Fruit fly (Drosophila melanogaster): Measurements from ENCODE around the gene CG18809.

CG18809 gene

dm6 chrX:19701611-19702010 lies 42.5 kb downstream of the CG18809 start, which contains the start of gene Tcs4 (continued):
- TF ChIP-seq tll (GFP tag; optimal IDR thresholded peaks at IDR 0.05) (no peak), Hand (GFP tag; optimal IDR thresholded peaks at IDR 0.05) (no peak), az2 (GFP tag; optimal IDR thresholded peaks at IDR 0.05) (no peak), prd (optimal IDR thresholded peaks at IDR 0.05) (no peak), prd (GFP tag; IDR thresholded peaks at IDR 0.05) (peak; percentile 26; the same call in 1 of the 3 replicates), Doc3 (GFP tag; IDR thresholded peaks at IDR 0.05; ENCODE audit: partially characterized antibody) (0 out of 3 replicates have a peak, but pooled peaks have one; percentile 48), lmd (GFP tag; IDR thresholded peaks at IDR 0.05) (no peak; the same call in 1 of the 2 replicates), CG11560 (tag; IDR thresholded peaks at IDR 0.05) (no peak), toy (GFP tag; IDR thresholded peaks at IDR 0.05) (no peak), B-H1 (GFP tag; IDR thresholded peaks at IDR 0.05) (no peak), slp2 (GFP tag; optimal IDR thresholded peaks at IDR 0.05) (no peak), repo (GFP tag; optimal IDR thresholded peaks at IDR 0.05) (no peak), Aef1 (GFP tag; IDR thresholded peaks at IDR 0.05) (no peak), CG16863 (GFP tag; optimal IDR thresholded peaks at IDR 0.05) (no peak), CG17186 (GFP tag; optimal IDR thresholded peaks at IDR 0.05) (no peak), nom (GFP tag; optimal IDR thresholded peaks at IDR 0.05) (no peak), fd102C (GFP tag; optimal IDR thresholded peaks at IDR 0.05) (no peak), Awh (GFP tag; IDR thresholded peaks at IDR 0.05) (no peak), CG2712 (tag; optimal IDR thresholded peaks at IDR 0.05) (peak; percentile 60), dmrt11E (tag; optimal IDR thresholded peaks at IDR 0.05) (peak; percentile 47), HHEX (GFP tag; optimal IDR thresholded peaks at IDR 0.05) (no peak), tap (tag; optimal IDR thresholded peaks at IDR 0.05) (no peak), CG13894 (tag; optimal IDR thresholded peaks at IDR 0.05) (no peak), CG17568 (GFP tag; optimal IDR thresholded peaks at IDR 0.05) (no peak), Elba2 (GFP tag; optimal IDR thresholded peaks at IDR 0.05) (peak; percentile 25), gce (GFP tag; IDR thresholded peaks at IDR 0.05) (no peak), CG7987 (GFP tag; optimal IDR thresholded peaks at IDR 0.05) (no peak), MBD-R2 (GFP tag; IDR thresholded peaks at IDR 0.05) (peak; percentile 82), CG34422 (GFP tag; IDR thresholded peaks at IDR 0.05) (peak; percentile 34; the same call in 1 of the 3 replicates), ttk (GFP tag; IDR thresholded peaks at IDR 0.05) (no peak), wor (GFP tag; IDR thresholded peaks at IDR 0.05) (no peak), Atf-2 (GFP tag; optimal IDR thresholded peaks at IDR 0.05) (no peak), CHES-1-like (GFP tag; optimal IDR thresholded peaks at IDR 0.05) (no peak), Jarid2 (GFP tag; optimal IDR thresholded peaks at IDR 0.05) (no peak), btn (GFP tag; optimal IDR thresholded peaks at IDR 0.05) (no peak), CG8765 (GFP tag; IDR thresholded peaks at IDR 0.05) (no peak), HLH54F (GFP tag; optimal IDR thresholded peaks at IDR 0.05) (no peak), cad (GFP tag; optimal IDR thresholded peaks at IDR 0.05) (no peak), Stat92E (GFP tag; optimal IDR thresholded peaks at IDR 0.05) (no peak), dysf (GFP tag; IDR thresholded peaks at IDR 0.05) (no peak), slou (GFP tag; optimal IDR thresholded peaks at IDR 0.05) (no peak), CG3407 (GFP tag; optimal IDR thresholded peaks at IDR 0.05) (no peak), CG33557 (GFP tag; optimal IDR thresholded peaks at IDR 0.05) (no peak), Rx (GFP tag; IDR thresholded peaks at IDR 0.05) (no peak), CG2889 (GFP tag; IDR thresholded peaks at IDR 0.05) (no peak), Antp (GFP tag; optimal IDR thresholded peaks at IDR 0.05) (no peak), Mes4 (GFP tag; optimal IDR thresholded peaks at IDR 0.05) (no peak), amos (GFP tag; IDR thresholded peaks at IDR 0.05; ENCODE audit: partially characterized antibody) (peak; percentile 46; the same call in 1 of the 2 replicates), Tbp (GFP tag; optimal IDR thresholded peaks at IDR 0.05) (no peak), Mrtf (GFP tag; IDR thresholded peaks at IDR 0.05) (no peak), CrebB (tag; optimal IDR thresholded peaks at IDR 0.05) (no peak), CG16815 (GFP tag; optimal IDR thresholded peaks at IDR 0.05) (no peak)

Measured in whole organism, embryonic.